Worm (Caenorhabditis elegans): ENCODE results near the gene ZK809.8.

Gene ZK809.8

DNA sequence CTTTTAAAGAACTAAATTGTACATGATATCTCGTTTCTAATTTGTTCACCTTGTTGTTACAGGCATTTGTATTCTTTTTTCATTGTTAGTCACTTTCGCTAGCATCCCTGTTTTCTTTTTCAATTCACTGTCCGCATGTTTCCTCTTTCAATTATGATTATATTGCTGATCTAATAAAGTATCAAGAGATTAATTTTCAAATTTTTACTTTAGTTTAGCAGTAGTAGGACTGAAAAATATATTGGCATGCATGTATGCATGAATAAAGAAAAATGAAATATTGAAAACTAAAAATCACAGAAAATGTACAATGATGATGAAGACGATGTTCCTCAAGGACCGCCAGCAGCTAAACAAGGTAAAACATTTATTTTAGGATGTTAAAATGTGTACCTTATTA, 10.8 kb downstream of the ZK809.8 start, which contains the start of gene rbm-17:
rbm-17 (plus strand) TSS at position 301 of the 400 bp plus-strand sequence.
- no peak for TF ChIP-seq ets-5 (GFP tag; IDR thresholded peaks at IDR 0.05)
- peak; percentile 14 for TF ChIP-seq nhr-71 (tag; optimal IDR thresholded peaks at IDR 0.05)
- no peak for TF ChIP-seq lin-13 (GFP tag; optimal IDR thresholded peaks at IDR 0.05)
- TF ChIP-seq elt-2 (tag; optimal IDR thresholded peaks at IDR 0.05) = peak; percentile 9
- no peak for TF ChIP-seq nhr-85 (tag)

DNA sequence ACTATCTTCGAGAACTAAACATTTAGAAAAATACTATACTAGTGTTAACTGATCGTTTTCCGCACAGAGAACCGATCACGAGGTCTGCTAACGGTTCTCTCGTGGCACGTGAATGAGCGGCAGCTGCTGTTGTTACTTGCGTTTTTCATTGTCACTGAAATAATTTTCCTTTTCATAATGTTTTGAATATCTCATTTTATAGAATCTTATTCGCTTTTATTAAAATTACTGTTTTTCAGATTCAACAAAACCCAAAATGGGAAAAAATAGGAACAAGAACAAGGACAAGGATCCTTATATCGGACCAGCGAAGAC, 12.5 kb downstream of the ZK809.8 start, which contains the start of gene F58B3.6:
F58B3.6 (plus strand) TSS at position 240 of the 315 bp plus-strand sequence.
- no peak for TF ChIP-seq fkh-4 (tag; optimal IDR thresholded peaks at IDR 0.05; ENCODE audit: borderline replicate concordance)
- TF ChIP-seq zip-4 (GFP tag; optimal IDR thresholded peaks at IDR 0.05) = no peak
- no peak for TF ChIP-seq C34B4.2 (tag; optimal IDR thresholded peaks at IDR 0.05)
- no peak for TF ChIP-seq Y116A8C.19 (tag; optimal IDR thresholded peaks at IDR 0.05; ENCODE audit: borderline replicate concordance)
- TF ChIP-seq mep-1 (tag; optimal IDR thresholded peaks at IDR 0.05) = peak; percentile 73
- TF ChIP-seq egl-27 (tag; optimal IDR thresholded peaks at IDR 0.05) = no peak
- TF ChIP-seq F16B12.6 (tag; optimal IDR thresholded peaks at IDR 0.05) = no peak
- peak; percentile 6 for TF ChIP-seq swsn-7 (tag; optimal IDR thresholded peaks at IDR 0.05)
- peak; percentile 26 to 65 for TF ChIP-seq lsy-2 (tag; optimal IDR thresholded peaks at IDR 0.05)
- TF ChIP-seq lin-15B (tag; optimal IDR thresholded peaks at IDR 0.05) = no peak
- peak in 1 of 2 experiments; percentile 91 for TF ChIP-seq mdl-1 (tag; optimal IDR thresholded peaks at IDR 0.05)
- peak; percentile 16 for TF ChIP-seq tbx-2 (tag; optimal IDR thresholded peaks at IDR 0.05)
- peak; percentile 30 for TF ChIP-seq nhr-90 (tag; optimal IDR thresholded peaks at IDR 0.05; ENCODE audit: poor library complexity)
- peak; percentile 84 for TF ChIP-seq snu-23 (GFP tag; optimal IDR thresholded peaks at IDR 0.05)
- TF ChIP-seq lin-14 (GFP tag; optimal IDR thresholded peaks at IDR 0.05) = peak; percentile 70
- TF ChIP-seq nhr-19 (GFP tag; conservative IDR thresholded peaks at IDR 0.05) = peak; percentile 77
- TF ChIP-seq nhr-76 (tag; optimal IDR thresholded peaks at IDR 0.05) = no peak
- TF ChIP-seq lin-35 (GFP tag; optimal IDR thresholded peaks at IDR 0.05) = peak; percentile 22 to 71
- no peak for TF ChIP-seq nhr-237 (tag; optimal IDR thresholded peaks at IDR 0.05)
- TF ChIP-seq isw-1 (GFP tag; IDR thresholded peaks at IDR 0.05) = no peak
- TF ChIP-seq xbp-1 (tag; optimal IDR thresholded peaks at IDR 0.05) = peak; percentile 10
- peak; percentile 66 for TF ChIP-seq ztf-4 (tag; optimal IDR thresholded peaks at IDR 0.05)
- peak in 2 of 6 experiments; percentile 16 to 67 for TF ChIP-seq elt-3 (tag; optimal IDR thresholded peaks at IDR 0.05)
- peak; percentile 53 for TF ChIP-seq rnt-1 (tag; optimal IDR thresholded peaks at IDR 0.05)
- TF ChIP-seq C16A3.4 (tag; optimal IDR thresholded peaks at IDR 0.05) = peak; percentile 53
- peak; percentile 76 for TF ChIP-seq blmp-1 (tag; optimal IDR thresholded peaks at IDR 0.05)
- TF ChIP-seq unc-130 (tag; optimal IDR thresholded peaks at IDR 0.05) = peak; percentile 54
- peak in 2 of 3 experiments; percentile 15 to 45 for TF ChIP-seq dpl-1 (GFP tag; optimal IDR thresholded peaks at IDR 0.05)
- peak; percentile 77 for TF ChIP-seq nhr-71 (tag; optimal IDR thresholded peaks at IDR 0.05)
- TF ChIP-seq nhr-20 (tag; optimal IDR thresholded peaks at IDR 0.05) = peak; percentile 89
- peak; percentile 54 for TF ChIP-seq lir-3 (tag; optimal IDR thresholded peaks at IDR 0.05; ENCODE audit: poor library complexity)
- TF ChIP-seq ceh-63 (GFP tag; optimal IDR thresholded peaks at IDR 0.05) = no peak
- TF ChIP-seq efl-1 (optimal IDR thresholded peaks at IDR 0.05) = peak in 1 of 2 experiments; percentile 33
- peak; percentile 7 to 39 for TF ChIP-seq efl-1 (GFP tag; optimal IDR thresholded peaks at IDR 0.05 in 1 of 2)

DNA sequence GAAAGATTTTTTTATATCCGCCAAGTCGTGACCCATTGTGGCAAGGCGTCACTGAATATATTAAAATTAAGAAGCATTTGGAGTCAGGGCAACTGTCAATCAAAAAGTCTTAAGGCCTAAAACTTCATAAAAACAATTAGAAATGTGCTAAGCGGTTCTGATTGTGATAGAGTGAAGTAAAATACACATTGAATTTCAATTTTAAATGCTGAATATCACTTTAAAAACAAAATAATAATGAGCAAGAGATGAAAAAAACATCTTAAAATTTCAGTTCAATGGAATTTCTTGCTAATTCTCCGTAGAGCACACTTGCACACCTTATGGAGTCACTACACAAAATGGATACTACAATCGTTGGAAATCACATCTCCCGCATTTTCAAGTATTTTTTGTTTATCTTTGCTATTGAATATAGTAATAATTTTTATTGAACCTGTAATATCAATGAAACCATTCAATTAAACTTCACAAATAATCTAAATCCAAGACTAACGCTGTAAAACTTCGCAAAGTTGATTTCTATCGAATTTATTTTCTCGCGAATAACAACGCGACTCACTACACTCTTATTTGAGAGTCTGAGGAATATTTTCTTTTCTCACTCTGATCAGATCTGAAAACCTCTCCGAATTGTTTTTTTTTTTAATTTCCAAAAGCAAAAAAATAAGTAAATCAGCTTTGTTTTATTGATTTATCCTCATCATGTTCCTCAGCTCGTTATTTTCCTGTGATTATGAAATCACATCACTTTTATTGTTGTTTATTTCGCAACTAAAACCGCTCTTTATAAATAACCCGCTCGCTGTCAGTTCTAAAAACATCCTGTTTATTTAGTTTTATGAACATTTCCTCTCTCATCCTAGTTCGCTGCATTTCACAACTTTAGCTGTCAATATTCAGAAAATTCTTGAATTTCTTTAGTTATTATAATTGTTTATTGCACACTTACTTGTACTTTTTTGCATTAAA, 13.1 kb downstream of the ZK809.8 start, which contains the start of gene mars-1:
mars-1 (minus strand) TSS at position 51 of the 972 bp plus-strand sequence.
- no peak for TF ChIP-seq sup-37 (GFP tag; optimal IDR thresholded peaks at IDR 0.05)
- no peak for TF ChIP-seq nhr-12 (tag; optimal IDR thresholded peaks at IDR 0.05)
- peak; percentile 64 for TF ChIP-seq irx-1 (tag; optimal IDR thresholded peaks at IDR 0.05)
- TF ChIP-seq unc-30 (tag; optimal IDR thresholded peaks at IDR 0.05) = no peak
- peak; percentile 86 for TF ChIP-seq fkh-8 (tag; optimal IDR thresholded peaks at IDR 0.05)
- TF ChIP-seq nhr-84 (tag; optimal IDR thresholded peaks at IDR 0.05) = no peak
- TF ChIP-seq lin-15B (tag; optimal IDR thresholded peaks at IDR 0.05) = peak; percentile 52
- TF ChIP-seq sox-4 (tag; optimal IDR thresholded peaks at IDR 0.05) = peak; percentile 40
- peak; percentile 30 for TF ChIP-seq lin-13 (GFP tag; optimal IDR thresholded peaks at IDR 0.05)
- TF ChIP-seq nhr-85 (tag) = peak; percentile 81
- peak; percentile 85 for TF ChIP-seq snu-23 (GFP tag; optimal IDR thresholded peaks at IDR 0.05)
- peak; percentile 16 for TF ChIP-seq elt-2 (tag; optimal IDR thresholded peaks at IDR 0.05)
- TF ChIP-seq egl-13 (tag; optimal IDR thresholded peaks at IDR 0.05) = peak; percentile 56
- peak; percentile 81 for TF ChIP-seq pax-3 (tag; optimal IDR thresholded peaks at IDR 0.05)
- peak; percentile 84 for TF ChIP-seq lin-14 (GFP tag; optimal IDR thresholded peaks at IDR 0.05)
- TF ChIP-seq ceh-63 (GFP tag; optimal IDR thresholded peaks at IDR 0.05) = peak; percentile 55
- no peak for TF ChIP-seq nhr-11 (tag; optimal IDR thresholded peaks at IDR 0.05)
